Comparison of ENCODE assay signal across 1 worm cellular context in the genomic region with DNA sequence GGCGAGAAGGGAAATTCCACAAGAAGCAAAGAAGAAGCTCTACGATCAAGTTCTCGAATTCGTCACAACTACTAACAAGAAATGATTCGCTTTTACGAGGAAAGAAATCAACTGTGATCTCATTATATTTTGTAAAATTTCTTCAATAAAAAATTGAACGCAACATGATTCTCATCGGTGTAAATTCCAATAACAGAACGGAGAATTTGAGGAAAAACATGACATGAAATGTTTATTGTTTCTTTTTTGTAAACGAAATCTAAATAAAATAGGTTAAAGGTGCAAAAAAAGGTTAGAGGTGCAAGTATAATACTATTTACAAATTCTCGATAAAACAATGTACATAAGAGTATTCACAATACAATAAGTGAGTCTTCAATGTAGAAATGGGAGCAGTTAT.
TF ChIP-seq lines count a peak whose summit lies in the region.

No protein-coding gene starts in this region.

TF ChIP-seq in whole organism, young adult, 124 proteins besides CTCF, POLR2A, EP300 and RAD21 (continued from another document):
- TF ChIP-seq B0019.2 (GFP tag; conservative IDR thresholded peaks at IDR 0.05; lab: Robert Waterston, UW) (no peak), B0261.1 (tag; optimal IDR thresholded peaks at IDR 0.05; lab: Kevin White, UChicago) (no peak), rcor-1 (GFP tag; IDR thresholded peaks at IDR 0.05; lab: Robert Waterston, UW) (peak; percentile 69), fkh-3 (tag; optimal IDR thresholded peaks at IDR 0.05; lab: Kevin White, UChicago) (no peak), him-1 (tag; optimal IDR thresholded peaks at IDR 0.05; lab: Kevin White, UChicago) (no peak), chd-7 (tag; optimal IDR thresholded peaks at IDR 0.05; lab: Kevin White, UChicago) (no peak), ztf-22 (GFP tag; optimal IDR thresholded peaks at IDR 0.05; lab: Kevin White, UChicago) (no peak), D2030.7 (GFP tag; IDR thresholded peaks at IDR 0.05; lab: Robert Waterston, UW) (peak; percentile 42), snpc-1.1 (tag; optimal IDR thresholded peaks at IDR 0.05; lab: Kevin White, UChicago; ENCODE audit: insufficient read depth) (peak; percentile 14), madf-3 (GFP tag; IDR thresholded peaks at IDR 0.05; lab: Robert Waterston, UW) (peak; percentile 48; the same call in 1 of the 2 replicates), snpc-1.3 (tag; optimal IDR thresholded peaks at IDR 0.05; lab: Kevin White, UChicago; ENCODE audit: insufficient read depth) (peak; percentile 85), egl-44 (GFP tag; IDR thresholded peaks at IDR 0.05; lab: Robert Waterston, UW) (peak; percentile 44; the same call in 1 of the 2 replicates), atf-7 (tag; optimal IDR thresholded peaks at IDR 0.05; lab: Kevin White, UChicago) (no peak)
